Worm (Caenorhabditis elegans): ENCODE results near the gene perm-5.

DNA sequence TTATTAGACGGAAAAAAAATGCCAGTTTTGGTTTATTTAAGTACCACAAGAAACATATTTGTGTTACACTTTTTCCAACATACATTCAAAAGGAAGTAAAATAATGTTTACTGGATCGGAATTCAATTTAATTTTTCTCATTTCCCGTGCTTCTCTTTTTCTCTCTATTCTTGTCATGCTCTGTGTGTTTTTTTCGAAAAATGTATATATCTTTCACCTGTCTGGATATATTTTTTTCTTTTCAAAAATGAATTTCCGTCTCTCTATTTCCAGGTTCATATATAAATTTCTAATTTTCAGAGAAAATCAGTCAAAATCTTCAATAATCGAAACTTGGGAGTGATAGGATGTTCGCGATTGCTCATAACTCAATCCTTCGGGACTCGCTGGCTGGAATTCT is 22.0 kb upstream of the perm-5 start, which contains the start of gene H35B03.1:
- TF ChIP-seq ama-1 (optimal IDR thresholded peaks at IDR 0.05): no peak
- TF ChIP-seq lsy-2 (tag; optimal IDR thresholded peaks at IDR 0.05): no peak
- no peak for TF ChIP-seq snpc-4 (tag; optimal IDR thresholded peaks at IDR 0.05)
- no peak for TF ChIP-seq nhr-90 (tag; optimal IDR thresholded peaks at IDR 0.05; ENCODE audit: poor library complexity)
- no peak for TF ChIP-seq rnt-1 (tag; optimal IDR thresholded peaks at IDR 0.05)
- TF ChIP-seq ceh-82 (tag; optimal IDR thresholded peaks at IDR 0.05): no peak
- TF ChIP-seq nhr-12 (tag; optimal IDR thresholded peaks at IDR 0.05): no peak
- TF ChIP-seq dpl-1 (GFP tag; optimal IDR thresholded peaks at IDR 0.05): no peak
- no peak for TF ChIP-seq unc-62 (GFP tag; optimal IDR thresholded peaks at IDR 0.05)
